Fruit fly (Drosophila melanogaster) whole organism, embryonic: Measurements from ENCODE around the gene mon2.

Experiments used
- Asciz ChIP-seq: fragments of 200-800 bp; sonication (Bioruptor generic); optimal IDR thresholded peaks from 2 replicates; lab custom pipeline; 2017; ENCODE audit warnings: missing biosample characterization, mild to moderate bottlenecking, missing genetic modification characterization, missing genetic modification reagents
- BEAF-32 ChIP-seq: fragments of 200-800 bp; sonication (Bioruptor generic); optimal IDR thresholded peaks from 3 replicates; lab custom pipeline; 2017; ENCODE audit warnings: missing biosample characterization, missing genetic modification characterization, mild to moderate bottlenecking, moderate library complexity, missing genetic modification reagents
- Bteb2 ChIP-seq: fragments of 200-800 bp; sonication (Bioruptor generic); optimal IDR thresholded peaks from 2 replicates; lab custom pipeline; 2016; ENCODE audit warnings: missing biosample characterization, missing genetic modification characterization
- C15 ChIP-seq: fragments of 200-800 bp; sonication (Bioruptor generic); IDR thresholded peaks from 3 replicates; pipeline ENCODE4 v1.3.6; 2022; ENCODE audit warnings: missing biosample characterization, missing genetic modification characterization
- CG10979 ChIP-seq: fragments of 200-800 bp; sonication (Bioruptor generic); optimal IDR thresholded peaks from 2 replicates; lab custom pipeline; 2018; ENCODE audit warnings: missing biosample characterization, mild to moderate bottlenecking, missing genetic modification characterization, moderate library complexity
- CG11504 ChIP-seq: fragments of 200-800 bp; sonication (Bioruptor generic); optimal IDR thresholded peaks from 3 replicates; lab custom pipeline; 2019; ENCODE audit warnings: missing biosample characterization, mild to moderate bottlenecking, missing genetic modification characterization, moderate library complexity
- CG11696 ChIP-seq: fragments of 200-800 bp; sonication (Bioruptor generic); IDR thresholded peaks from 2 replicates; pipeline ENCODE4 v1.3.6; 2022; ENCODE audit warnings: missing biosample characterization, missing genetic modification characterization
- CG15601 ChIP-seq: fragments of 200-800 bp; sonication (Bioruptor generic); optimal IDR thresholded peaks from 3 replicates; lab custom pipeline; 2019; ENCODE audit warnings: missing biosample characterization, mild to moderate bottlenecking, missing genetic modification characterization, moderate library complexity
- CG16863 ChIP-seq: fragments of 200-800 bp; sonication (Bioruptor generic); optimal IDR thresholded peaks from 3 replicates; lab custom pipeline; 2016; ENCODE audit warnings: missing biosample characterization, missing genetic modification characterization
- CG18599 ChIP-seq: fragments of 200-800 bp; sonication (Bioruptor generic); optimal IDR thresholded peaks from 3 replicates; lab custom pipeline; 2017; ENCODE audit warnings: missing biosample characterization, missing genetic modification characterization, mild to moderate bottlenecking, moderate library complexity, missing genetic modification reagents
- CG2712 ChIP-seq: fragments of 200-800 bp; optimal IDR thresholded peaks from 3 replicates; lab custom pipeline; 2019; ENCODE audit warnings: missing biosample characterization, mild to moderate bottlenecking, missing genetic modification characterization, moderate library complexity
- CG2875 ChIP-seq: fragments of 200-800 bp; sonication (Bioruptor generic); optimal IDR thresholded peaks from 2 replicates; lab custom pipeline; 2017; ENCODE audit warnings: missing biosample characterization, mild to moderate bottlenecking, missing genetic modification characterization, missing genetic modification reagents
- CG6791 ChIP-seq: fragments of 200-800 bp; sonication (Bioruptor generic); IDR thresholded peaks from 3 replicates; pipeline ENCODE4 v1.3.6; 2022; ENCODE audit warnings: missing biosample characterization, missing genetic modification characterization; ENCODE audit not compliant: partially characterized antibody
- CG7357 ChIP-seq: fragments of 200-800 bp; sonication (Bioruptor generic); IDR thresholded peaks from 3 replicates; pipeline ENCODE4 v1.3.6; 2022; ENCODE audit warnings: missing biosample characterization, missing genetic modification characterization
- CG7987 ChIP-seq: fragments of 200-800 bp; sonication (Bioruptor generic); optimal IDR thresholded peaks from 2 replicates; lab custom pipeline; 2018; ENCODE audit warnings: missing biosample characterization, mild to moderate bottlenecking, missing genetic modification characterization, moderate library complexity
- CG8924 ChIP-seq: fragments of 200-800 bp; optimal IDR thresholded peaks from 3 replicates; lab custom pipeline; 2019; ENCODE audit warnings: missing biosample characterization, mild to moderate bottlenecking, missing genetic modification characterization, moderate library complexity
- CG9727 ChIP-seq: fragments of 200-800 bp; sonication (Bioruptor generic); optimal IDR thresholded peaks from 3 replicates; lab custom pipeline; 2017; ENCODE audit warnings: missing biosample characterization, mild to moderate bottlenecking, missing genetic modification characterization
- CG9817 ChIP-seq: fragments of 200-800 bp; sonication (Bioruptor generic); optimal IDR thresholded peaks from 2 replicates; lab custom pipeline; 2018; ENCODE audit warnings: missing biosample characterization, mild to moderate bottlenecking, missing genetic modification characterization, moderate library complexity
- Camta ChIP-seq: fragments of 200-800 bp; sonication (Bioruptor generic); optimal IDR thresholded peaks from 2 replicates; lab custom pipeline; 2016; ENCODE audit warnings: missing biosample characterization, missing genetic modification characterization
- Dip2 ChIP-seq: fragments of 200-800 bp; sonication (Bioruptor generic); IDR thresholded peaks from 2 replicates; pipeline ENCODE4 v1.3.6; 2022; ENCODE audit warnings: missing biosample characterization, missing genetic modification characterization
- Dip3 ChIP-seq: fragments of 200-800 bp; sonication (Bioruptor generic); optimal IDR thresholded peaks from 3 replicates; lab custom pipeline; 2016; ENCODE audit warnings: missing biosample characterization, missing genetic modification characterization
- Gsc ChIP-seq: fragments of 200-800 bp; sonication (Bioruptor generic); IDR thresholded peaks from 2 replicates; pipeline ENCODE4 v1.3.6; 2022; ENCODE audit warnings: missing biosample characterization, missing genetic modification characterization
- HHEX ChIP-seq: fragments of 200-800 bp; sonication (Bioruptor generic); optimal IDR thresholded peaks from 3 replicates; lab custom pipeline; 2017; ENCODE audit warnings: missing biosample characterization, mild to moderate bottlenecking, missing genetic modification characterization, missing genetic modification reagents
- MESR4 ChIP-seq: fragments of 200-800 bp; sonication (Bioruptor generic); optimal IDR thresholded peaks from 2 replicates; lab custom pipeline; 2018; ENCODE audit warnings: missing biosample characterization, mild to moderate bottlenecking, missing genetic modification characterization, moderate library complexity
- Sox100B ChIP-seq: fragments of 200-800 bp; sonication (Bioruptor generic); optimal IDR thresholded peaks from 3 replicates; lab custom pipeline; 2018; ENCODE audit warnings: missing biosample characterization, mild to moderate bottlenecking, missing genetic modification characterization
- Ssrp ChIP-seq: fragments of 200-800 bp; sonication (Bioruptor generic); optimal IDR thresholded peaks from 2 replicates; lab custom pipeline; 2018; ENCODE audit warnings: missing biosample characterization, mild to moderate bottlenecking, missing genetic modification characterization, moderate library complexity
- Vsx1 ChIP-seq: fragments of 200-800 bp; sonication (Bioruptor generic); optimal IDR thresholded peaks from 2 replicates; lab custom pipeline; 2017; ENCODE audit warnings: missing biosample characterization, mild to moderate bottlenecking, missing genetic modification characterization, missing genetic modification reagents
- Xbp1 ChIP-seq: fragments of 200-800 bp; sonication (Bioruptor generic); optimal IDR thresholded peaks from 3 replicates; lab custom pipeline; 2016; ENCODE audit warnings: missing biosample characterization, mild to moderate bottlenecking, missing genetic modification characterization
- al ChIP-seq: fragments of 200-800 bp; sonication (Bioruptor generic); IDR thresholded peaks from 2 replicates; pipeline ENCODE4 v1.3.6; 2022; ENCODE audit warnings: missing biosample characterization, missing genetic modification characterization
- bab2 ChIP-seq: fragments of 200-800 bp; sonication (Bioruptor generic); optimal IDR thresholded peaks from 2 replicates; lab custom pipeline; 2016; ENCODE audit warnings: missing biosample characterization, missing genetic modification characterization
- chn ChIP-seq: fragments of 200-800 bp; sonication (Bioruptor generic); optimal IDR thresholded peaks from 2 replicates; lab custom pipeline; 2016; ENCODE audit warnings: missing biosample characterization, missing genetic modification characterization
- croc ChIP-seq: fragments of 200-800 bp; sonication (Bioruptor generic); conservative IDR thresholded peaks from 3 replicates; pipeline ENCODE4 v1.3.6; 2022; ENCODE audit warnings: missing biosample characterization, missing genetic modification characterization
- crp ChIP-seq, 2 experiments: fragments of 200-800 bp; sonication (Bioruptor generic); optimal IDR thresholded peaks; 2 replicates in 1 of 2; 3 replicates in 1 of 2; lab custom pipeline; 2017; ENCODE audit warnings: missing biosample characterization in 2 of 2, missing genetic modification characterization in 2 of 2, mild to moderate bottlenecking in 1 of 2, moderate library complexity in 1 of 2
- dimm ChIP-seq: fragments of 200-800 bp; sonication (Bioruptor generic); IDR thresholded peaks from 2 replicates; pipeline ENCODE4 v1.3.6; 2022; ENCODE audit warnings: missing biosample characterization, missing genetic modification characterization
- disco-r ChIP-seq: fragments of 200-800 bp; sonication (Bioruptor generic); optimal IDR thresholded peaks from 2 replicates; lab custom pipeline; 2016; ENCODE audit warnings: missing biosample characterization, missing genetic modification characterization
- emc ChIP-seq: fragments of 200-800 bp; sonication (Bioruptor generic); optimal IDR thresholded peaks from 2 replicates; lab custom pipeline; 2016; ENCODE audit warnings: missing biosample characterization, missing genetic modification characterization
- eve ChIP-seq, 2 experiments: fragments of >200 bp; optimal IDR thresholded peaks; 2 replicates each; lab custom pipeline; 2017; ENCODE audit warnings: missing biosample characterization in 2 of 2, missing genetic modification characterization in 2 of 2
- exex ChIP-seq: fragments of 200-800 bp; sonication (Bioruptor generic); optimal IDR thresholded peaks from 4 replicates; lab custom pipeline; 2018; ENCODE audit warnings: missing biosample characterization, mild to moderate bottlenecking, missing genetic modification characterization, moderate library complexity
- ftz-f1 ChIP-seq: fragments of 200-800 bp; sonication (Bioruptor generic); optimal IDR thresholded peaks from 2 replicates; lab custom pipeline; 2016; ENCODE audit warnings: missing biosample characterization, missing genetic modification characterization
- jing ChIP-seq: fragments of 200-800 bp; sonication (Bioruptor generic); optimal IDR thresholded peaks from 2 replicates; lab custom pipeline; 2018; ENCODE audit warnings: missing biosample characterization, mild to moderate bottlenecking, missing genetic modification characterization
- nom ChIP-seq: fragments of 200-800 bp; sonication (Bioruptor generic); optimal IDR thresholded peaks from 2 replicates; lab custom pipeline; 2017; ENCODE audit warnings: missing biosample characterization, missing genetic modification characterization, mild to moderate bottlenecking, moderate library complexity, missing genetic modification reagents
- onecut ChIP-seq: fragments of 200-800 bp; sonication (Bioruptor generic); IDR thresholded peaks from 2 replicates; pipeline ENCODE4 v1.3.6; 2022; ENCODE audit warnings: missing biosample characterization, missing genetic modification characterization
- pum ChIP-seq: fragments of 200-800 bp; sonication (Bioruptor generic); optimal IDR thresholded peaks from 2 replicates; lab custom pipeline; 2016; ENCODE audit warnings: missing biosample characterization, missing genetic modification characterization
- sd ChIP-seq: fragments of 200-800 bp; sonication (Bioruptor generic); optimal IDR thresholded peaks from 3 replicates; lab custom pipeline; 2018; ENCODE audit warnings: missing biosample characterization, mild to moderate bottlenecking, missing genetic modification characterization, moderate library complexity
- ssp ChIP-seq: fragments of 200-800 bp; sonication (Bioruptor generic); IDR thresholded peaks from 2 replicates; pipeline ENCODE4 v1.3.6; 2022; ENCODE audit warnings: missing biosample characterization, missing genetic modification characterization
- sug ChIP-seq: fragments of 200-800 bp; optimal IDR thresholded peaks from 2 replicates; lab custom pipeline; 2019; ENCODE audit warnings: missing biosample characterization, mild to moderate bottlenecking, missing genetic modification characterization, moderate library complexity
- tin ChIP-seq: fragments of 200-800 bp; sonication (Bioruptor generic); optimal IDR thresholded peaks from 3 replicates; lab custom pipeline; 2016; ENCODE audit warnings: missing biosample characterization, missing genetic modification characterization
- tll ChIP-seq, 2 experiments: fragments of 200-800 bp in 1 of 2; fragments of >200 bp in 1 of 2; sonication (Bioruptor generic) in 1 of 2; optimal IDR thresholded peaks; 2 replicates each; lab custom pipeline; 2017 to 2019; ENCODE audit warnings: missing biosample characterization in 2 of 2, missing genetic modification characterization in 2 of 2, mild to moderate bottlenecking in 1 of 2, moderate library complexity in 1 of 2
- trem ChIP-seq: fragments of 200-800 bp; optimal IDR thresholded peaks from 3 replicates; lab custom pipeline; 2019; ENCODE audit warnings: missing biosample characterization, mild to moderate bottlenecking, missing genetic modification characterization, moderate library complexity

Gene mon2

DNA sequence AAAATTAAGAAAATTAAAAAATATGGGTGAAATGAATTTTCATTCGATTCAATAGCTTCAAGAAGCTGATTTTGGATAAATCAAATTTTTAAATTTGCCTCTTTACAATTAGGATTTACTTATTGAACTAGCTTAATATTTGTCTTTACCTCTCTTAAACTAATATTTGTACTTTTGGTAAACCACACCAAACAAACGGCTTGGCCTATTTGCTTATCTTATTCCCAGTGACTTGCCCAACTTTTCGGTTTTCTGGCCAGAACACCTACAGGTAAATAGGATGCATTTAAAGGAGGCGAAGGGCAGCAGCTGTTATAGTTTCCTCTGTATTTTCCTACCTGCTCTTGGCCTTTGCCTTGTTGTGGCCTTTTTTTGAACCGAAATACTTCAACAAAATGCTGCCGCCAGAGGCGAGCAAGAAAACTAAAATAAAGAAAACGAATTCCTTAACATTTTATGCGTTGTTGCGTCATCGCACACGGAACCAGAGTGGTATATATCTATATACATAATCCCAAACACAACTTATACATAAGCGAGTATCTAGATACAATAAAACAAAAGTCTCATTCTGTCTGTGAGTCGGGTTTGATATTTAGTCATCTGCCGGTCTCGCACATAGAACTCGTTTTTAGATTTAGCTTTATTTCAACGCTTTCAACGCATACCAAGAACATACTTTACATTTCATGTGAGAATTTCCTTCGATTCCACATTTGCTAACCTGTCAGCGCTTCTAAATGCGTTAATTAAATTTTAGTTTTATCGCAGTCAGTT is 42.2 kb upstream of the mon2 start (continued):
- TF ChIP-seq CG2875 (GFP tag; lab: Kevin White, UChicago) (no peak), emc (no peak), MESR4 (GFP tag; lab: Kevin White, UChicago) (no peak), CG15601 (peak; percentile 48), CG6791 (GFP tag; lab: Robert Waterston, UW) (no peak), CG10979 (tag; lab: Kevin White, UChicago) (no peak), tll (GFP tag; optimal IDR thresholded peaks at IDR 0.05; lab: Kevin White, UChicago) (peak in 1 of 2 experiments; percentile 99), Vsx1 (no peak), sug (no peak), Xbp1 (GFP tag; lab: Kevin White, UChicago) (no peak), chn (GFP tag; lab: Kevin White, UChicago) (no peak), Bteb2 (no peak), Dip3 (no peak), pum (GFP tag; lab: Kevin White, UChicago) (no peak), CG7987 (GFP tag; lab: Kevin White, UChicago) (no peak), Dip2 (GFP tag; lab: Robert Waterston, UW) (no peak), CG9727 (GFP tag; lab: Kevin White, UChicago) (peak; percentile 39), CG16863 (GFP tag; lab: Kevin White, UChicago) (no peak), CG9817 (no peak), Sox100B (no peak), al (GFP tag; lab: Robert Waterston, UW) (no peak), HHEX (peak; percentile 1), Asciz (GFP tag; lab: Kevin White, UChicago) (no peak), nom (GFP tag; lab: Kevin White, UChicago) (no peak), ssp (GFP tag; lab: Robert Waterston, UW) (no peak), Gsc (GFP tag; lab: Robert Waterston, UW) (no peak), CG11696 (GFP tag; lab: Robert Waterston, UW) (no peak), dimm (no peak), BEAF-32 (GFP tag; lab: Kevin White, UChicago) (no peak), jing (GFP tag; lab: Kevin White, UChicago) (no peak), CG11504 (tag; lab: Kevin White, UChicago) (no peak), Ssrp (tag; lab: Kevin White, UChicago) (no peak), CG18599 (GFP tag; lab: Kevin White, UChicago) (no peak), crp (GFP tag; optimal IDR thresholded peaks at IDR 0.05; lab: Kevin White, UChicago) (no peak), bab2 (no peak), CG7357 (GFP tag; lab: Robert Waterston, UW) (no peak), eve (GFP tag; optimal IDR thresholded peaks at IDR 0.05; lab: Kevin White, UChicago) (no peak), trem (no peak), disco-r (no peak), sd (tag; lab: Kevin White, UChicago) (peak; percentile 92), C15 (no peak), onecut (GFP tag; lab: Robert Waterston, UW) (no peak), CG8924 (tag; lab: Kevin White, UChicago) (peak; percentile 55), tin (GFP tag; lab: Kevin White, UChicago) (no peak), Camta (no peak), croc (GFP tag; lab: Robert Waterston, UW) (no peak), CG2712 (tag; lab: Kevin White, UChicago) (peak; percentile 16), ftz-f1 (no peak), exex (tag; lab: Kevin White, UChicago) (peak; percentile 32)
